Fruit fly (Drosophila melanogaster) whole organism, embryonic: ENCODE data around the gene kin17.

Source experiments
- Blimp-1 ChIP-seq: fragments of 200-800 bp; sonication (Bioruptor generic); optimal IDR thresholded peaks from 3 replicates; lab custom pipeline; 2018; ENCODE audit warnings: missing biosample characterization, missing genetic modification characterization, mild to moderate bottlenecking, moderate library complexity, missing genetic modification reagents
- CG10543 ChIP-seq: fragments of 200-800 bp; sonication (Bioruptor generic); optimal IDR thresholded peaks from 3 replicates; lab custom pipeline; 2017; ENCODE audit warnings: missing biosample characterization, mild to moderate bottlenecking, missing genetic modification characterization, moderate library complexity
- CG10959 ChIP-seq: fragments of 200-800 bp; sonication (Bioruptor generic); IDR thresholded peaks from 2 replicates; pipeline ENCODE4 v1.3.6; 2022; ENCODE audit warnings: missing biosample characterization, missing genetic modification characterization
- CG10979 ChIP-seq: fragments of 200-800 bp; sonication (Bioruptor generic); optimal IDR thresholded peaks from 2 replicates; lab custom pipeline; 2018; ENCODE audit warnings: missing biosample characterization, mild to moderate bottlenecking, missing genetic modification characterization, moderate library complexity
- CG12155 ChIP-seq: fragments of 200-800 bp; sonication (Bioruptor generic); optimal IDR thresholded peaks from 3 replicates; lab custom pipeline; 2016; ENCODE audit warnings: missing biosample characterization, missing genetic modification characterization
- CG12299 ChIP-seq: fragments of 200-800 bp; sonication (Bioruptor generic); optimal IDR thresholded peaks from 2 replicates; lab custom pipeline; 2018; ENCODE audit warnings: missing biosample characterization, mild to moderate bottlenecking, missing genetic modification characterization
- CG12659 ChIP-seq: fragments of 200-800 bp; sonication (Bioruptor generic); optimal IDR thresholded peaks from 3 replicates; lab custom pipeline; 2017; ENCODE audit warnings: mild to moderate bottlenecking, missing biosample characterization, missing genetic modification reagents, missing genetic modification characterization
- CG14860 ChIP-seq: fragments of 200-800 bp; sonication (Bioruptor generic); IDR thresholded peaks from 3 replicates; pipeline ENCODE4 v1.3.6; 2022; ENCODE audit warnings: missing biosample characterization, missing genetic modification characterization; ENCODE audit not compliant: partially characterized antibody
- CG1529 ChIP-seq: fragments of 200-800 bp; sonication (Bioruptor generic); optimal IDR thresholded peaks from 3 replicates; lab custom pipeline; 2018; ENCODE audit warnings: missing biosample characterization, missing genetic modification characterization
- CG1602 ChIP-seq: fragments of 200-800 bp; sonication (Bioruptor generic); optimal IDR thresholded peaks from 3 replicates; lab custom pipeline; 2016; ENCODE audit warnings: missing biosample characterization, missing genetic modification characterization
- CG18476 ChIP-seq: fragments of 200-800 bp; sonication (Bioruptor generic); optimal IDR thresholded peaks from 2 replicates; lab custom pipeline; 2016; ENCODE audit warnings: missing biosample characterization, mild to moderate bottlenecking, missing genetic modification characterization
- CG3065 ChIP-seq: fragments of 200-800 bp; sonication (Bioruptor generic); optimal IDR thresholded peaks from 2 replicates; lab custom pipeline; 2016; ENCODE audit warnings: missing biosample characterization, missing genetic modification characterization
- CG31441 ChIP-seq: fragments of 200-800 bp; sonication (Bioruptor generic); IDR thresholded peaks from 2 replicates; pipeline ENCODE4 v1.3.6; 2022; ENCODE audit warnings: missing biosample characterization, missing genetic modification characterization
- CG3163 ChIP-seq: fragments of 200-800 bp; sonication (Bioruptor generic); optimal IDR thresholded peaks from 3 replicates; lab custom pipeline; 2016; ENCODE audit warnings: missing biosample characterization, missing genetic modification characterization
- CG3847 ChIP-seq: fragments of 200-800 bp; sonication (Bioruptor generic); IDR thresholded peaks from 2 replicates; pipeline ENCODE4 v1.3.6; 2022; ENCODE audit warnings: missing biosample characterization, missing genetic modification characterization
- CG8089 ChIP-seq: fragments of 200-800 bp; sonication (Bioruptor generic); optimal IDR thresholded peaks from 3 replicates; lab custom pipeline; 2016; ENCODE audit warnings: missing biosample characterization, missing genetic modification characterization
- CG8281 ChIP-seq: fragments of 200-800 bp; sonication (Bioruptor generic); optimal IDR thresholded peaks from 2 replicates; lab custom pipeline; 2018; ENCODE audit warnings: missing biosample characterization, mild to moderate bottlenecking, missing genetic modification characterization, moderate library complexity
- CG8359 ChIP-seq: fragments of 200-800 bp; sonication (Bioruptor generic); optimal IDR thresholded peaks from 2 replicates; lab custom pipeline; 2017; ENCODE audit warnings: missing biosample characterization, mild to moderate bottlenecking, missing genetic modification characterization, borderline replicate concordance
- ERR ChIP-seq: fragments of 200-800 bp; sonication (Bioruptor generic); optimal IDR thresholded peaks from 2 replicates; lab custom pipeline; 2016; ENCODE audit warnings: missing biosample characterization, missing genetic modification characterization
- Elba2 ChIP-seq: fragments of 200-800 bp; sonication (Bioruptor generic); optimal IDR thresholded peaks from 3 replicates; lab custom pipeline; 2016; ENCODE audit warnings: missing biosample characterization, missing genetic modification characterization
- GATAe ChIP-seq: fragments of 200-800 bp; sonication (Bioruptor generic); conservative IDR thresholded peaks from 2 replicates; pipeline ENCODE4 v1.3.6; 2022; ENCODE audit warnings: missing biosample characterization, missing genetic modification characterization
- Gsc ChIP-seq: fragments of 200-800 bp; sonication (Bioruptor generic); IDR thresholded peaks from 2 replicates; pipeline ENCODE4 v1.3.6; 2022; ENCODE audit warnings: missing biosample characterization, missing genetic modification characterization
- Jarid2 ChIP-seq: fragments of 200-800 bp; sonication (Bioruptor generic); optimal IDR thresholded peaks from 3 replicates; lab custom pipeline; 2017; ENCODE audit warnings: mild to moderate bottlenecking, missing biosample characterization, missing genetic modification reagents, missing genetic modification characterization
- MBD-R2 ChIP-seq: fragments of 200-800 bp; sonication (Bioruptor generic); IDR thresholded peaks from 2 replicates; pipeline ENCODE4 v1.3.6; 2022; ENCODE audit warnings: missing biosample characterization, missing genetic modification characterization
- MESR4 ChIP-seq: fragments of 200-800 bp; sonication (Bioruptor generic); optimal IDR thresholded peaks from 2 replicates; lab custom pipeline; 2018; ENCODE audit warnings: missing biosample characterization, mild to moderate bottlenecking, missing genetic modification characterization, moderate library complexity
- NC2β ChIP-seq: fragments of 200-800 bp; sonication (Bioruptor generic); optimal IDR thresholded peaks from 2 replicates; lab custom pipeline; 2016; ENCODE audit warnings: missing biosample characterization, missing genetic modification characterization
- NK7.1 ChIP-seq: fragments of 200-800 bp; sonication (Bioruptor generic); optimal IDR thresholded peaks from 3 replicates; lab custom pipeline; 2016; ENCODE audit warnings: missing biosample characterization, missing genetic modification characterization
- Poxn ChIP-seq: fragments of 200-800 bp; sonication (Bioruptor generic); IDR thresholded peaks from 2 replicates; pipeline ENCODE4 v1.3.6; 2022; ENCODE audit warnings: missing biosample characterization, missing genetic modification characterization
- Ravus ChIP-seq: fragments of 200-800 bp; sonication (Bioruptor generic); IDR thresholded peaks from 2 replicates; pipeline ENCODE4 v1.3.6; 2022; ENCODE audit warnings: missing biosample characterization, missing genetic modification characterization
- Stat92E ChIP-seq, 3 experiments: fragments of >200 bp in 2 of 3; fragments of 200-800 bp in 1 of 3; sonication (Bioruptor generic) in 1 of 3; optimal IDR thresholded peaks; 2 replicates each; lab custom pipeline; 2017 to 2019; ENCODE audit warnings: missing biosample characterization in 3 of 3, missing genetic modification characterization in 3 of 3, mild to moderate bottlenecking in 1 of 3, moderate library complexity in 1 of 3
- ato ChIP-seq: fragments of 200-800 bp; sonication (Bioruptor generic); IDR thresholded peaks from 2 replicates; pipeline ENCODE4 v1.3.6; 2022; ENCODE audit warnings: missing biosample characterization, missing genetic modification characterization; ENCODE audit not compliant: partially characterized antibody
- chn ChIP-seq: fragments of 200-800 bp; sonication (Bioruptor generic); optimal IDR thresholded peaks from 2 replicates; lab custom pipeline; 2016; ENCODE audit warnings: missing biosample characterization, missing genetic modification characterization
- ewg ChIP-seq: fragments of 200-800 bp; sonication (Bioruptor generic); optimal IDR thresholded peaks from 3 replicates; lab custom pipeline; 2017; ENCODE audit warnings: mild to moderate bottlenecking, missing biosample characterization, missing genetic modification reagents, missing genetic modification characterization
- exex ChIP-seq: fragments of 200-800 bp; sonication (Bioruptor generic); optimal IDR thresholded peaks from 4 replicates; lab custom pipeline; 2018; ENCODE audit warnings: missing biosample characterization, mild to moderate bottlenecking, missing genetic modification characterization, moderate library complexity
- gem ChIP-seq: fragments of 200-800 bp; sonication (Bioruptor generic); optimal IDR thresholded peaks from 2 replicates; lab custom pipeline; 2019; ENCODE audit warnings: missing biosample characterization, mild to moderate bottlenecking, missing genetic modification characterization, moderate library complexity
- gt ChIP-seq: fragments of 200-800 bp; sonication (Bioruptor generic); IDR thresholded peaks from 2 replicates; pipeline ENCODE4 v1.3.6; 2022; ENCODE audit warnings: missing biosample characterization, missing genetic modification characterization
- h ChIP-seq: fragments of >200 bp; optimal IDR thresholded peaks from 2 replicates; lab custom pipeline; 2017
- lmd ChIP-seq: fragments of 200-800 bp; sonication (Bioruptor generic); IDR thresholded peaks from 2 replicates; pipeline ENCODE4 v1.3.6; 2022; ENCODE audit warnings: missing biosample characterization, missing genetic modification characterization
- nerfin-1 ChIP-seq: fragments of 200-800 bp; sonication (Bioruptor generic); optimal IDR thresholded peaks from 3 replicates; lab custom pipeline; 2019; ENCODE audit warnings: missing biosample characterization, mild to moderate bottlenecking, missing genetic modification characterization, moderate library complexity
- nom ChIP-seq: fragments of 200-800 bp; sonication (Bioruptor generic); optimal IDR thresholded peaks from 2 replicates; lab custom pipeline; 2017; ENCODE audit warnings: missing biosample characterization, missing genetic modification characterization, mild to moderate bottlenecking, moderate library complexity, missing genetic modification reagents
- p53 ChIP-seq: fragments of 200-800 bp; sonication (Bioruptor generic); optimal IDR thresholded peaks from 2 replicates; lab custom pipeline; 2016; ENCODE audit warnings: missing biosample characterization, missing genetic modification characterization
- pum ChIP-seq: fragments of 200-800 bp; sonication (Bioruptor generic); optimal IDR thresholded peaks from 2 replicates; lab custom pipeline; 2016; ENCODE audit warnings: missing biosample characterization, missing genetic modification characterization
- run ChIP-seq: fragments of 200-800 bp; sonication (Bioruptor generic); optimal IDR thresholded peaks from 3 replicates; lab custom pipeline; 2018; ENCODE audit warnings: missing biosample characterization, mild to moderate bottlenecking, missing genetic modification characterization
- scrt ChIP-seq: fragments of 200-800 bp; sonication (Bioruptor generic); optimal IDR thresholded peaks from 2 replicates; lab custom pipeline; 2018; ENCODE audit warnings: missing biosample characterization, mild to moderate bottlenecking, missing genetic modification characterization, moderate library complexity
- slp2 ChIP-seq: fragments of 200-800 bp; sonication (Bioruptor generic); optimal IDR thresholded peaks from 2 replicates; lab custom pipeline; 2016; ENCODE audit warnings: missing biosample characterization, missing genetic modification characterization
- sna ChIP-seq: fragments of 200-800 bp; sonication (Bioruptor generic); IDR thresholded peaks from 2 replicates; pipeline ENCODE4 v1.3.6; 2022; ENCODE audit warnings: missing biosample characterization, missing genetic modification characterization; ENCODE audit not compliant: partially characterized antibody
- so ChIP-seq: fragments of 200-800 bp; sonication (Bioruptor generic); IDR thresholded peaks from 3 replicates; pipeline ENCODE4 v1.3.6; 2022; ENCODE audit warnings: missing biosample characterization, missing genetic modification characterization
- trem ChIP-seq: fragments of 200-800 bp; optimal IDR thresholded peaks from 3 replicates; lab custom pipeline; 2019; ENCODE audit warnings: missing biosample characterization, mild to moderate bottlenecking, missing genetic modification characterization, moderate library complexity
- vnd ChIP-seq: fragments of 200-800 bp; sonication (Bioruptor generic); IDR thresholded peaks from 3 replicates; pipeline ENCODE4 v1.3.6; 2022; ENCODE audit warnings: missing biosample characterization, missing genetic modification characterization; ENCODE audit not compliant: partially characterized antibody
- zen ChIP-seq: fragments of 200-800 bp; sonication (Bioruptor generic); optimal IDR thresholded peaks from 3 replicates; lab custom pipeline; 2018; ENCODE audit warnings: missing biosample characterization, mild to moderate bottlenecking, missing genetic modification characterization, moderate library complexity
- zf30C ChIP-seq: fragments of 200-800 bp; sonication (Bioruptor generic); optimal IDR thresholded peaks from 3 replicates; lab custom pipeline; 2018; ENCODE audit warnings: missing biosample characterization, mild to moderate bottlenecking, missing genetic modification characterization

The kin17 gene

DNA sequence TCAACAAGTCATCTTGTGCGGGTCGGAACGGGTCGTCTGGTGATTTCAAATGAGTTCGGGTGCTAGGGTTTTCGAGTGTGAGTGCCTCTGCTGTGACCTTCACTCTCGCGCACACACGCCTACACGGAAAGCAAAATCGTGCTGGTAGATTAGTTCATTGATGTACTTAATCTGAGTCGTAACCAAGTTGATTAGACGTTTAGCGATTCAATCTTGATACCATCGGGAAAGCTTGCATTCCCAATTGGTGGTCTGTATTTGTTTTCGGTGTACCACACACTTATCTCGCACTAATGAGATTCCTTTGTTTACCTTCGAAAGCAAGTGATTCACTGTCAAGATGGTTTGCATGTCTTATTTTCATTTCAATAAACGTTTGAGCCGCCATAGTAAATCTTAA is 32.4 kb downstream of the kin17 start (continued):
- no peak for TF ChIP-seq CG3065 (GFP tag; lab: Kevin White, UChicago)
- no peak for TF ChIP-seq zen
- TF ChIP-seq nerfin-1 (tag; lab: Kevin White, UChicago) = no peak
- TF ChIP-seq CG8089 (GFP tag; lab: Kevin White, UChicago) = no peak
- TF ChIP-seq Jarid2 = no peak
- peak; percentile 22 for TF ChIP-seq CG12659 (GFP tag; lab: Kevin White, UChicago)
- peak; percentile 6 for TF ChIP-seq NC2β (GFP tag; lab: Kevin White, UChicago)
- TF ChIP-seq pum (GFP tag; lab: Kevin White, UChicago) = peak; percentile 16
- TF ChIP-seq vnd (GFP tag; lab: Robert Waterston, UW) = no peak
- no peak for TF ChIP-seq run (tag; lab: Kevin White, UChicago)
- TF ChIP-seq CG1529 (GFP tag; lab: Kevin White, UChicago) = no peak
- no peak for TF ChIP-seq h (lab: Kevin White, UChicago)
- TF ChIP-seq GATAe (GFP tag; lab: Robert Waterston, UW) = peak; percentile 58
- TF ChIP-seq MESR4 (GFP tag; lab: Kevin White, UChicago) = no peak
- no peak for TF ChIP-seq Gsc (GFP tag; lab: Robert Waterston, UW)
- TF ChIP-seq Poxn = no peak
- no peak for TF ChIP-seq CG1602 (GFP tag; lab: Kevin White, UChicago)
- TF ChIP-seq CG8359 (GFP tag; lab: Kevin White, UChicago) = no peak
- TF ChIP-seq slp2 (GFP tag; lab: Kevin White, UChicago) = no peak
- peak; percentile 27; the same call in 1 of the 2 replicates for TF ChIP-seq CG31441 (GFP tag; lab: Robert Waterston, UW)
- no peak for TF ChIP-seq ewg (GFP tag; lab: Kevin White, UChicago)
- TF ChIP-seq scrt (GFP tag; lab: Kevin White, UChicago) = no peak
- TF ChIP-seq ERR (GFP tag; lab: Kevin White, UChicago) = peak; percentile 59
- no peak for TF ChIP-seq MBD-R2 (GFP tag; lab: Robert Waterston, UW)
- TF ChIP-seq CG10543 (GFP tag; lab: Kevin White, UChicago) = no peak
- no peak for TF ChIP-seq CG14860
- TF ChIP-seq exex (tag; lab: Kevin White, UChicago) = peak; percentile 86
- no peak for TF ChIP-seq NK7.1 (GFP tag; lab: Kevin White, UChicago)
- peak; percentile 18 for TF ChIP-seq chn (GFP tag; lab: Kevin White, UChicago)
- TF ChIP-seq CG12299 (tag; lab: Kevin White, UChicago) = no peak
- no peak for TF ChIP-seq sna (GFP tag; lab: Robert Waterston, UW)
- TF ChIP-seq CG10959 (GFP tag; lab: Robert Waterston, UW) = no peak
- no peak for TF ChIP-seq ato (GFP tag; lab: Robert Waterston, UW)
- peak; percentile 61 for TF ChIP-seq gem (tag; lab: Kevin White, UChicago)
- TF ChIP-seq lmd (GFP tag; lab: Robert Waterston, UW) = peak; percentile 15; the same call in 1 of the 2 replicates
- TF ChIP-seq zf30C = peak; percentile 69
- no peak for TF ChIP-seq CG3847 (GFP tag; lab: Robert Waterston, UW)
- no peak for TF ChIP-seq Elba2 (GFP tag; lab: Kevin White, UChicago)
- TF ChIP-seq CG12155 = peak; percentile 1
- TF ChIP-seq Stat92E (GFP tag; optimal IDR thresholded peaks at IDR 0.05; lab: Kevin White, UChicago) = no peak
- peak; percentile 66; the same call in 2 of the 3 replicates for TF ChIP-seq so (GFP tag; lab: Robert Waterston, UW)
- TF ChIP-seq p53 (GFP tag; lab: Kevin White, UChicago) = no peak
- no peak for TF ChIP-seq trem (tag; lab: Kevin White, UChicago)
- no peak for TF ChIP-seq CG18476 (GFP tag; lab: Kevin White, UChicago)
- TF ChIP-seq nom = no peak
- TF ChIP-seq CG10979 (tag; lab: Kevin White, UChicago) = no peak
- TF ChIP-seq Blimp-1 (GFP tag; lab: Kevin White, UChicago) = no peak
- TF ChIP-seq CG3163 (GFP tag; lab: Kevin White, UChicago) = no peak
- no peak for TF ChIP-seq gt (GFP tag; lab: Robert Waterston, UW)
- TF ChIP-seq Ravus = no peak
- TF ChIP-seq CG8281 (tag; lab: Kevin White, UChicago) = no peak
